Fruit fly (Drosophila melanogaster) S2 (cell line): ENCODE results near the gene tra.

Experiments used
- CG8478 ChIP-seq: fragments of >200 bp; optimal IDR thresholded peaks from 2 replicates; lab custom pipeline; 2018
- CTCF ChIP-seq, 2 experiments: fragments of >200 bp; optimal IDR thresholded peaks; 2 replicates each; lab custom pipeline; 2018

DNA sequence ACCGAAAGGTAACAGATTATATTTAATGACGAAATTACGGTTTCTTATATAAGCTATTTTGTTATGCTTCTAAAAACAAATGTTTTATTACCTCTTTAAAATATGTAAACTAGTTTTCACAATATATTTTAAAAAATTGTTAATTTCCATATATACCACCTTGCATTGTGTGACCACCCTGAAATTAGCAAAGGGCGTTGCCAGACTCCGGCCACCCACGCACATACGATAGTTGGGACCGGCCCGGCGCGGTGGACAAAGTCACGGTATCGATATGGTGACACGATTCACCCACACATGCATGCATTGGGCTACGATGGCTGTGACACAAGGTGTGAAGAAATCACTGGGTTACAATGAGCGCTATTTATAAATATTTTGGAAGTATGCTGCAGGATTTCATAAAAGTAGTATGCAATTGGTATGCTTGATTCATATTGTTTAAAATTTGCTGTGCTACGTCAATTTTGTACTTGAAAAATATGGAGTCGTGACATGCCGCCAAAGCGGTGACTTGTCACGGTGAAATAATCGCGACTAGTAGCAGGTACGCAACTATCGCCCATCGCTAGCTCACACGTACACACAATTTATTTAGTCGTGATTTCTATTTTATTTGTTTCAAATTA, 2.7 kb downstream of the tra start:
- no peak for TF ChIP-seq CG8478 (lab: Kevin White, UChicago)
- peak in 1 of 2 experiments; percentile 31 for TF ChIP-seq CTCF (optimal IDR thresholded peaks at IDR 0.05; lab: Kevin White, UChicago)
